Worm (Caenorhabditis elegans): ENCODE results near the gene oac-15.

oac-15 gene

ce11 chrV:16194639-16195038 lies 15.1 kb downstream of the oac-15 start, which contains the start of gene rabr-4:
rabr-4 (plus strand) TSS chrV:16194939.
- TF ChIP-seq unc-55 (GFP tag; optimal IDR thresholded peaks at IDR 0.05) (no peak), fkh-6 (tag; optimal IDR thresholded peaks at IDR 0.05) (no peak), dve-1 (tag; optimal IDR thresholded peaks at IDR 0.05) (no peak), pqm-1 (tag; optimal IDR thresholded peaks at IDR 0.05) (no peak), sox-4 (tag; optimal IDR thresholded peaks at IDR 0.05) (no peak), ceh-31 (tag; optimal IDR thresholded peaks at IDR 0.05) (no peak), elt-4 (tag; optimal IDR thresholded peaks at IDR 0.05) (no peak)

- TF ChIP-seq elt-4 (tag; optimal IDR thresholded peaks at IDR 0.05), result no peak
- no peak for TF ChIP-seq elt-2 (tag; optimal IDR thresholded peaks at IDR 0.05)
- TF ChIP-seq syd-9 (tag; optimal IDR thresholded peaks at IDR 0.05), result no peak
- TF ChIP-seq ceh-14 (tag; optimal IDR thresholded peaks at IDR 0.05), result no peak
- no peak for TF ChIP-seq pqm-1 (tag; optimal IDR thresholded peaks at IDR 0.05)
- TF ChIP-seq madf-2 (tag; optimal IDR thresholded peaks at IDR 0.05), result no peak
- no peak for TF ChIP-seq dmd-4 (tag; optimal IDR thresholded peaks at IDR 0.05; ENCODE audit: borderline replicate concordance)
These were observed 17.6 kb downstream of the oac-15 start, which contains the start of gene srh-279 for ce11 chrV:16192114-16192513. srh-279 (plus strand) TSS chrV:16192414.

- TF ChIP-seq unc-55 (GFP tag; optimal IDR thresholded peaks at IDR 0.05), result no peak
These were observed 19.3 kb downstream of the oac-15 start, which contains the start of gene srh-281 for ce11 chrV:16190485-16190884. srh-281 (plus strand) TSS chrV:16190785.

DNA sequence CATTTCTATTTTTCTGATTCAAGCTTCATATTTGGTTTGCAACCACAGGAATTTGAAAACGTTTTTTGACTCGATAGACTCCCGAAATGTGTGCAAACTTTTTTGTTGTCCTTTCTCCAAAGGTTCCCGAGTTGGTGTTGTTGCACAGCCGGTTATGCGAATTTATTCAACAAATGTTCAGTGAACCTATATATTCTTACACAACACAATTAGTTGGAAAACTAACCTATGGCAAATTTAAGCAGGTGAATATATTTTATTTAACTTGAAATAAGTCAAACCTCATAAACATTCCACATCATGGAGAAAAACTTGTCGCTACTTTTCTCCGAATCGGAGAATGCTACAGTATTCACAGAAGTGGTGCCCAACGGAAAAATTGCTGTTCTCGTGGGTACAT lies 26.4 kb downstream of the oac-15 start, which contains the start of gene srz-14:
TSS of gene srz-14 (plus strand) at position 301 of the 400 bp plus-strand sequence.
- no peak for TF ChIP-seq npax-4 (tag; optimal IDR thresholded peaks at IDR 0.05)
- no peak for TF ChIP-seq elt-4 (tag; optimal IDR thresholded peaks at IDR 0.05)
- TF ChIP-seq ttx-3 (tag; optimal IDR thresholded peaks at IDR 0.05), result no peak
- no peak for TF ChIP-seq ztf-16 (tag; optimal IDR thresholded peaks at IDR 0.05)
- no peak for TF ChIP-seq ceh-22 (tag; optimal IDR thresholded peaks at IDR 0.05)
- TF ChIP-seq lin-11 (tag; optimal IDR thresholded peaks at IDR 0.05), result no peak
- TF ChIP-seq pha-4 (tag; optimal IDR thresholded peaks at IDR 0.05), result no peak
- TF ChIP-seq eyg-1 (tag; optimal IDR thresholded peaks at IDR 0.05), result no peak
- TF ChIP-seq ceh-30 (tag; optimal IDR thresholded peaks at IDR 0.05), result no peak
- no peak for TF ChIP-seq odd-2 (tag; optimal IDR thresholded peaks at IDR 0.05)
- no peak for TF ChIP-seq mec-3 (tag; optimal IDR thresholded peaks at IDR 0.05; ENCODE audit: borderline replicate concordance)

DNA sequence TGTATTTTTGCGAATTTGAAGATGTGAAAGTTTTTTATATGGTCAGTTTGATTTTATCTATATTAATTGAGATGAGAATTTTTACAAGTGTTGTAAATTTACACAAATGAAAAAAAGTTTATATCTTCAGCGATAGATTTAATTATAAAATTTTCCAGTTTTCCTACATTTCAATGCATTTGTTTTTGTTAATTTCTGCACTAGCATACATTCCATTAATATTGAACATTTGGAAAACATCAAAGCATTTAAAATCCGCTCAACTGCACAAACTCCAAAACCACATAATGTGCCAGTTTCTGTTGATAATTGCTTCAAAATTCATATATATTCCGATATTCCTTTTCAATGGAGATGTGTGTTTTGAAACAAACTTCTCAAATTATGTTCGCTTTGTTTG lies 26.8 kb downstream of the oac-15 start, which contains the start of gene srh-277:
TSS of gene srh-277 (plus strand) at position 301 of the 400 bp plus-strand sequence.
- TF ChIP-seq ceh-45 (GFP tag; IDR thresholded peaks at IDR 0.05) (no peak), pqm-1 (tag; optimal IDR thresholded peaks at IDR 0.05) (no peak), ahr-1 (tag; optimal IDR thresholded peaks at IDR 0.05) (no peak), ceh-48 (tag; optimal IDR thresholded peaks at IDR 0.05) (no peak), ceh-22 (tag; optimal IDR thresholded peaks at IDR 0.05) (no peak), ref-2 (tag; optimal IDR thresholded peaks at IDR 0.05) (no peak), unc-3 (GFP tag; conservative IDR thresholded peaks at IDR 0.05) (no peak), unc-3 (tag; optimal IDR thresholded peaks at IDR 0.05) (no peak), ceh-6 (GFP tag; optimal IDR thresholded peaks at IDR 0.05) (no peak), sdc-2 (tag; optimal IDR thresholded peaks at IDR 0.05) (no peak), mec-3 (tag; optimal IDR thresholded peaks at IDR 0.05; ENCODE audit: borderline replicate concordance) (no peak), rnt-1 (tag; optimal IDR thresholded peaks at IDR 0.05) (no peak), F13H6.1 (tag; optimal IDR thresholded peaks at IDR 0.05) (no peak), syd-9 (tag; optimal IDR thresholded peaks at IDR 0.05) (no peak), hlh-8 (tag; optimal IDR thresholded peaks at IDR 0.05) (no peak), elt-2 (tag; optimal IDR thresholded peaks at IDR 0.05) (no peak), hlh-13 (GFP tag; optimal IDR thresholded peaks at IDR 0.05) (no peak)

Measured in whole organism, late embryonic.